Worm (Caenorhabditis elegans) whole organism, L3 larva: ENCODE results near the gene C46F9.6.

Source experiments
- ama-1 ChIP-seq: fragments of 150-350 bp; optimal IDR thresholded peaks from 2 replicates; lab custom pipeline; 2018
- daf-12 ChIP-seq: fragments of 150-350 bp; optimal IDR thresholded peaks from 2 replicates; lab custom pipeline; 2014; ENCODE audit warnings: missing biosample characterization, missing genetic modification reagents, missing genetic modification characterization
- fkh-10 ChIP-seq: sonication (generic microtip); optimal IDR thresholded peaks from 2 replicates; lab custom pipeline; 2017; ENCODE audit warnings: missing biosample characterization, missing genetic modification reagents, missing genetic modification characterization
- hmg-11 ChIP-seq: sonication (generic microtip); optimal IDR thresholded peaks from 2 replicates; lab custom pipeline; 2016; ENCODE audit warnings: missing genetic modification characterization, missing compliant biosample characterization
- lin-15B ChIP-seq: fragments of 150-350 bp; optimal IDR thresholded peaks from 2 replicates; lab custom pipeline; 2014; ENCODE audit warnings: missing biosample characterization, missing genetic modification characterization
- mdl-1 ChIP-seq: fragments of 150-350 bp; optimal IDR thresholded peaks from 2 replicates; lab custom pipeline; 2014; ENCODE audit warnings: missing biosample characterization, missing genetic modification characterization
- mml-1 ChIP-seq: fragments of 150-350 bp; sonication (generic microtip); optimal IDR thresholded peaks from 3 replicates; lab custom pipeline; 2014; ENCODE audit warnings: missing biosample characterization, missing genetic modification characterization
- nhr-11 ChIP-seq: fragments of 150-350 bp; optimal IDR thresholded peaks from 2 replicates; lab custom pipeline; 2014; ENCODE audit warnings: missing biosample characterization, missing genetic modification characterization
- nhr-77 ChIP-seq: fragments of 150-350 bp; optimal IDR thresholded peaks from 2 replicates; lab custom pipeline; 2014; ENCODE audit warnings: missing biosample characterization, missing genetic modification characterization
- pqm-1 ChIP-seq: fragments of 150-350 bp; optimal IDR thresholded peaks from 2 replicates; lab custom pipeline; 2017; ENCODE audit warnings: missing biosample characterization, missing genetic modification characterization, inconsistent platforms
- unc-62 ChIP-seq: fragments of 150-350 bp; sonication (generic microtip); optimal IDR thresholded peaks from 4 replicates; lab custom pipeline; 2014; ENCODE audit warnings: missing biosample characterization, missing genetic modification reagents, missing genetic modification characterization
- zag-1 ChIP-seq: fragments of 150-350 bp; optimal IDR thresholded peaks from 2 replicates; lab custom pipeline; 2014; ENCODE audit warnings: missing biosample characterization, missing genetic modification characterization

DNA sequence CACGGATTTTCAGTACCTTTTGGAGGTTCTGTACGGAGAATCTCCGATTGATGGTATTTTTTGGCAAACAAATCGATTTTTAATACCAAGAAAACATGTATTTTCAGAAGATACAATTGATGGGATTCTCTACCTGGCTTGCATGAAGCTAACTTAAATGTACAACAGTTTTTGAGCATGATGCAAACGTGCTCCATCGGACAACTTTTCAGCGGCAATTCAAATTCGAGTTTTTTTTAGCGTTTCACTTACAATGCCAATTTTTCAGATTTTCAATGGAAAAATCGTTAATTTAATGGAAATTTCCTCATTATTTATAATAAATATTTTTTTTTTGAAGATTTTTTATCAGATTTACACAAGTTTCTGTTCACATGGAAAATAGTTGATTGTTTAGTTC is 30.5 kb downstream of the C46F9.6 start:
- TF ChIP-seq pqm-1 (tag; lab: Kevin White, UChicago) (no peak), nhr-77 (no peak), ama-1 (lab: Kevin White, UChicago) (no peak), mml-1 (tag; lab: Kevin White, UChicago) (no peak), lin-15B (tag; lab: Kevin White, UChicago) (no peak), nhr-11 (no peak), hmg-11 (tag; lab: Kevin White, UChicago) (no peak), mdl-1 (tag; lab: Kevin White, UChicago) (no peak), zag-1 (tag; lab: Kevin White, UChicago) (no peak), daf-12 (tag; lab: Kevin White, UChicago) (no peak), unc-62 (GFP tag; lab: Kevin White, UChicago) (no peak), fkh-10 (GFP tag; lab: Kevin White, UChicago) (no peak)
